Worm (Caenorhabditis elegans) whole organism, late embryonic: ENCODE data around the gene eri-9.

Experiments used
- C08G9.2 ChIP-seq: sonication (generic microtip); optimal IDR thresholded peaks from 2 replicates; lab custom pipeline; 2016; ENCODE audit warnings: mild to moderate bottlenecking, missing genetic modification characterization, moderate library complexity, missing compliant biosample characterization
- C38D4.7 ChIP-seq: fragments of 200-800 bp; sonication (Bioruptor generic); optimal IDR thresholded peaks from 2 replicates; lab custom pipeline; 2018; ENCODE audit warnings: mild to moderate bottlenecking, missing genetic modification characterization, moderate library complexity, missing compliant biosample characterization
- F13H6.1 ChIP-seq: sonication (generic microtip); optimal IDR thresholded peaks from 2 replicates; lab custom pipeline; 2016; ENCODE audit warnings: missing genetic modification characterization, missing compliant biosample characterization
- K02D7.2 ChIP-seq: sonication (generic microtip); optimal IDR thresholded peaks from 2 replicates; lab custom pipeline; 2017; ENCODE audit warnings: mild to moderate bottlenecking, missing genetic modification characterization, missing compliant biosample characterization
- K09A11.1 ChIP-seq: sonication (generic microtip); optimal IDR thresholded peaks from 2 replicates; lab custom pipeline; 2017; ENCODE audit warnings: antibody characterized with exemption, mild to moderate bottlenecking, missing genetic modification characterization, missing compliant biosample characterization; ENCODE audit not compliant: insufficient read depth
- Y22D7AL.16 ChIP-seq: sonication (generic microtip); optimal IDR thresholded peaks from 2 replicates; lab custom pipeline; 2016; ENCODE audit warnings: missing genetic modification characterization, missing compliant biosample characterization
- ahr-1 ChIP-seq: sonication (generic microtip); optimal IDR thresholded peaks from 2 replicates; lab custom pipeline; 2016; ENCODE audit warnings: missing genetic modification characterization, missing compliant biosample characterization
- ama-1 ChIP-seq: fragments of 150-350 bp; optimal IDR thresholded peaks from 2 replicates; lab custom pipeline; 2014
- ceh-14 ChIP-seq: sonication (generic microtip); optimal IDR thresholded peaks from 2 replicates; lab custom pipeline; 2016; ENCODE audit warnings: missing genotype, missing genetic modification characterization, missing compliant biosample characterization
- ceh-18 ChIP-seq: sonication (generic microtip); optimal IDR thresholded peaks from 2 replicates; lab custom pipeline; 2016; ENCODE audit warnings: missing genetic modification characterization, missing compliant biosample characterization
- ceh-19 ChIP-seq: fragments of 200-800 bp; sonication (Bioruptor generic); optimal IDR thresholded peaks from 2 replicates; lab custom pipeline; 2018; ENCODE audit warnings: mild to moderate bottlenecking, missing genetic modification characterization, missing compliant biosample characterization
- ceh-2 ChIP-seq: sonication (generic microtip); optimal IDR thresholded peaks from 2 replicates; lab custom pipeline; 2016; ENCODE audit warnings: missing genotype, missing genetic modification characterization, missing compliant biosample characterization
- ceh-22 ChIP-seq: sonication (generic microtip); optimal IDR thresholded peaks from 2 replicates; lab custom pipeline; 2017; ENCODE audit warnings: missing biosample characterization, missing genetic modification characterization
- ceh-24 ChIP-seq: sonication (generic microtip); optimal IDR thresholded peaks from 2 replicates; lab custom pipeline; 2016; ENCODE audit warnings: mild to moderate bottlenecking, missing genetic modification characterization, missing compliant biosample characterization
- ceh-30 ChIP-seq: fragments of 150-350 bp; optimal IDR thresholded peaks from 2 replicates; lab custom pipeline; 2014; ENCODE audit warnings: missing biosample characterization, missing genetic modification characterization
- ceh-34 ChIP-seq: sonication (generic microtip); optimal IDR thresholded peaks from 2 replicates; lab custom pipeline; 2016; ENCODE audit warnings: mild to moderate bottlenecking, missing genetic modification characterization, missing compliant biosample characterization
- ceh-45 ChIP-seq: fragments of 200-800 bp; sonication (Bioruptor generic); IDR thresholded peaks from 2 replicates; pipeline ENCODE4 v1.3.6; 2022; ENCODE audit warnings: missing genetic modification reagents, missing genetic modification characterization, missing compliant biosample characterization
- ceh-6 ChIP-seq: fragments of 200-800 bp; sonication (Bioruptor generic); optimal IDR thresholded peaks from 2 replicates; lab custom pipeline; 2018; ENCODE audit warnings: mild to moderate bottlenecking, missing genetic modification characterization, missing compliant biosample characterization
- ceh-9 ChIP-seq: sonication (generic microtip); optimal IDR thresholded peaks from 2 replicates; lab custom pipeline; 2016; ENCODE audit warnings: mild to moderate bottlenecking, missing genetic modification characterization, inconsistent platforms, missing compliant biosample characterization
- che-1 ChIP-seq: sonication (generic microtip); optimal IDR thresholded peaks from 2 replicates; lab custom pipeline; 2016; ENCODE audit warnings: mild to moderate bottlenecking, missing genetic modification characterization, missing compliant biosample characterization
- ets-4 ChIP-seq: sonication (generic microtip); optimal IDR thresholded peaks from 2 replicates; lab custom pipeline; 2016; ENCODE audit warnings: missing genetic modification characterization, missing compliant biosample characterization
- eyg-1 ChIP-seq: sonication (generic microtip); optimal IDR thresholded peaks from 2 replicates; lab custom pipeline; 2016; ENCODE audit warnings: missing genotype, missing genetic modification characterization, missing compliant biosample characterization
- fkh-6 ChIP-seq: sonication (generic microtip); optimal IDR thresholded peaks from 2 replicates; lab custom pipeline; 2016; ENCODE audit warnings: missing genetic modification characterization, missing compliant biosample characterization
- hlh-30 ChIP-seq: sonication (generic microtip); optimal IDR thresholded peaks from 2 replicates; lab custom pipeline; 2017; ENCODE audit warnings: antibody characterized with exemption, missing genetic modification characterization, missing compliant biosample characterization; ENCODE audit not compliant: insufficient read depth
- hlh-6 ChIP-seq: sonication (generic microtip); optimal IDR thresholded peaks from 2 replicates; lab custom pipeline; 2016; ENCODE audit warnings: missing genotype, missing genetic modification characterization, missing compliant biosample characterization
- hlh-8 ChIP-seq: sonication (generic microtip); optimal IDR thresholded peaks from 2 replicates; lab custom pipeline; 2016; ENCODE audit warnings: missing genotype, missing genetic modification characterization, missing compliant biosample characterization
- lin-11 ChIP-seq: fragments of 200-800 bp; sonication (Bioruptor generic); optimal IDR thresholded peaks from 2 replicates; lab custom pipeline; 2018; ENCODE audit warnings: mild to moderate bottlenecking, missing genetic modification characterization, missing compliant biosample characterization
- mec-3 ChIP-seq: sonication (generic microtip); optimal IDR thresholded peaks from 2 replicates; lab custom pipeline; 2016; ENCODE audit warnings: borderline replicate concordance, missing genetic modification characterization, missing compliant biosample characterization
- nfya-1 ChIP-seq: sonication (generic microtip); optimal IDR thresholded peaks from 2 replicates; lab custom pipeline; 2017; ENCODE audit warnings: missing genetic modification characterization, mild to moderate bottlenecking, missing compliant biosample characterization, antibody characterized with exemption, moderate library complexity
- nhr-232 ChIP-seq: sonication (generic microtip); optimal IDR thresholded peaks from 2 replicates; lab custom pipeline; 2016; ENCODE audit warnings: missing genetic modification characterization, missing compliant biosample characterization
- odd-2 ChIP-seq: sonication (generic microtip); optimal IDR thresholded peaks from 2 replicates; lab custom pipeline; 2017; ENCODE audit warnings: antibody characterized with exemption, mild to moderate bottlenecking, missing genetic modification characterization, missing compliant biosample characterization
- pag-3 ChIP-seq: sonication (generic microtip); optimal IDR thresholded peaks from 2 replicates; lab custom pipeline; 2016; ENCODE audit warnings: missing compliant biosample characterization, missing genetic modification characterization, borderline replicate concordance
- pax-1 ChIP-seq: fragments of 150-350 bp; optimal IDR thresholded peaks from 2 replicates; lab custom pipeline; 2014; ENCODE audit warnings: missing biosample characterization, missing genetic modification characterization
- pqm-1 ChIP-seq: sonication (generic microtip); optimal IDR thresholded peaks from 2 replicates; lab custom pipeline; 2016; ENCODE audit warnings: missing genetic modification characterization, missing compliant biosample characterization
- pros-1 ChIP-seq: fragments of 150-350 bp; optimal IDR thresholded peaks from 2 replicates; lab custom pipeline; 2014; ENCODE audit warnings: missing biosample characterization, missing genetic modification reagents, missing genetic modification characterization
- ref-2 ChIP-seq: sonication (generic microtip); optimal IDR thresholded peaks from 2 replicates; lab custom pipeline; 2016; ENCODE audit warnings: missing genetic modification characterization, missing compliant biosample characterization
- rnt-1 ChIP-seq: sonication (generic microtip); optimal IDR thresholded peaks from 2 replicates; lab custom pipeline; 2016; ENCODE audit warnings: missing genetic modification characterization, missing compliant biosample characterization
- sdc-2 ChIP-seq: sonication (generic microtip); optimal IDR thresholded peaks from 2 replicates; lab custom pipeline; 2016; ENCODE audit warnings: missing genotype, missing genetic modification characterization, missing compliant biosample characterization
- sox-4 ChIP-seq: sonication (generic microtip); optimal IDR thresholded peaks from 2 replicates; lab custom pipeline; 2017; ENCODE audit warnings: mild to moderate bottlenecking, missing genetic modification characterization, inconsistent platforms, missing compliant biosample characterization
- syd-9 ChIP-seq: sonication (generic microtip); optimal IDR thresholded peaks from 2 replicates; lab custom pipeline; 2016; ENCODE audit warnings: mild to moderate bottlenecking, missing genetic modification characterization, moderate library complexity, missing compliant biosample characterization
- unc-3 ChIP-seq, 2 experiments: fragments of 200-800 bp in 1 of 2; sonication (Bioruptor generic) in 1 of 2; sonication (generic microtip) in 1 of 2; conservative IDR thresholded peaks in 1 of 2; optimal IDR thresholded peaks in 1 of 2; 2 replicates each; pipeline versions ENCODE4 v1.3.6 to Lab custom; 2016 to 2022; ENCODE audit warnings: missing compliant biosample characterization in 2 of 2, missing genetic modification characterization in 2 of 2, missing genetic modification reagents in 1 of 2
- unc-86 ChIP-seq: sonication (generic microtip); optimal IDR thresholded peaks from 2 replicates; lab custom pipeline; 2016; ENCODE audit warnings: missing genetic modification characterization, missing compliant biosample characterization

The eri-9 gene

DNA sequence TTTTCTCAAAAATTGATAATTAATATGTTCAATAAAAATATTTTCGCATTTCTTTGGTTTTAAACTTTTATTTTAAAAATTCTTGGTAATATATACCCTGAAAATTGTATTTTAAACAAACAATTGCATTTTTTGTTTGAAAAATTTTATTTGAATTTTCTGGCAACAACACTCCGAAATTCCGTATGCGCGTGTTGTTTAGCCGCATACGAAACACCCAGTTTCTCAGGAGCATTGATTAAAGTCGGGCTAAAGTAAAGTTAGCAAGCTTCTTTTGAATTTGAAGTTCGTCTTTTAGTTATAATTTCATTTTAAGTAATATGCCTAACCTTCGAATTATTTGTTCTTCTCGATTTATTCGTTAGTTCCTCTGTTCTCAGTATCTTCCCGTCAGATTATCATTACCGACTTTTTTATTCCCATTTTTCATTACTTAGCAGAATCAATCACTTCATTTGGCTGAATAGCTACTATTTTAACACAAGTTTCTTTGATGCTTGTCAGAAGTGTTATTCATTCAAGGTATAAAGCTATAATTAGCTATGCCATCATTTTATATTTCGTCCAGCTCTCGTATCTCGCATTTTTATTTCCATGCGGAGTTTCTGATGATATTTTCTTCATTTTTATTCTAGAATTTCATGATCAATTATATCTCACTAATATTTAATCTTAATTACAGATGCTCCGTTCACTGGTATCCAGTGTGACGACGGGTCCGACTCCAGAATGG lies 2.8 kb downstream of the eri-9 start, which contains the start of gene mrps-18C:
Gene mrps-18C (plus strand): TSS at position 683 of the 733 bp plus-strand sequence.
- TF ChIP-seq C08G9.2, result no peak
- no peak for TF ChIP-seq K09A11.1
- no peak for TF ChIP-seq rnt-1
- TF ChIP-seq fkh-6 (tag; lab: Kevin White, UChicago), result no peak
- no peak for TF ChIP-seq ahr-1 (tag; lab: Kevin White, UChicago)
- no peak for TF ChIP-seq sox-4
- TF ChIP-seq K02D7.2 (tag; lab: Kevin White, UChicago), result no peak
- no peak for TF ChIP-seq unc-3 (GFP tag; conservative IDR thresholded peaks at IDR 0.05; lab: Robert Waterston, UW)
- no peak for TF ChIP-seq unc-3 (tag; optimal IDR thresholded peaks at IDR 0.05; lab: Kevin White, UChicago)
- no peak for TF ChIP-seq ceh-14 (tag; lab: Kevin White, UChicago)
- no peak for TF ChIP-seq pag-3 (tag; lab: Kevin White, UChicago)
- no peak for TF ChIP-seq ets-4 (tag; lab: Kevin White, UChicago)
- no peak for TF ChIP-seq hlh-30 (tag; lab: Kevin White, UChicago)
- TF ChIP-seq hlh-8 (tag; lab: Kevin White, UChicago), result no peak
- no peak for TF ChIP-seq lin-11
- TF ChIP-seq ceh-34 (tag; lab: Kevin White, UChicago), result no peak
- TF ChIP-seq hlh-6 (tag; lab: Kevin White, UChicago), result no peak
- TF ChIP-seq odd-2, result no peak
- no peak for TF ChIP-seq ceh-2 (tag; lab: Kevin White, UChicago)
- TF ChIP-seq ceh-30, result no peak

ce11 chrIII:4937022-4937421 lies 4.8 kb downstream of the eri-9 start, which contains the start of gene fsn-1:
Gene fsn-1 (plus strand): TSS chrIII:4937322.
- TF ChIP-seq syd-9 (tag; lab: Kevin White, UChicago) (no peak), Y22D7AL.16 (no peak), nfya-1 (tag; lab: Kevin White, UChicago) (no peak), mec-3 (tag; lab: Kevin White, UChicago) (no peak), pax-1 (tag; lab: Kevin White, UChicago) (no peak)

- TF ChIP-seq Y22D7AL.16 (no peak), ets-4 (tag; lab: Kevin White, UChicago) (no peak), eyg-1 (no peak), ref-2 (tag; lab: Kevin White, UChicago) (no peak), syd-9 (tag; lab: Kevin White, UChicago) (no peak)
- TF ChIP-seq, all 69 proteins: peak for 0
These were observed 7.0 kb downstream of the eri-9 start, which contains the start of gene rpb-2 for ce11 chrIII:4939267-4939666. Gene rpb-2 (plus strand): TSS chrIII:4939567.

DNA sequence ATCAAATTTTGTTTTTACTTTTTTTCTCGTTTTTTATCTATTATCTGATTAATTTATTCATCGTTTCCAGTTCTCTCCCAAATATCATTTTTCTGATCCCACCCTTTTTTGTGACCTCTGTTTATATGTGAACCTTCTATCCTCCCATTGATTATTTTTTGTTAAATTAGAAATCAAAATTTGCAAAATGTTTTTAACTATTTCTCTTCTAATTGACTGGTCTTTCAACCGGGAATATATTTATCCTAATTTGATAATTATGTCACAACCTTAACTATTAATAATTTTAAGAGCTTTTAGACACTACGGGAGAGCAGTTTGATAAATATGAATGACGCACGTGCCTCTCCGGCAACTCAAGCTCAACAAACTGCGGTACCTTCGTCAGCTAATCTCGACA lies 12.0 kb downstream of the eri-9 start, which contains the start of gene ntl-9:
Gene ntl-9 (plus strand): TSS at position 301 of the 400 bp plus-strand sequence.
- no peak for TF ChIP-seq mec-3 (tag; lab: Kevin White, UChicago)

ce11 chrIII:4947352-4947751 lies 15.1 kb downstream of the eri-9 start:
- TF ChIP-seq hlh-6 (tag; lab: Kevin White, UChicago), result peak; percentile 75
- no peak for TF ChIP-seq ceh-22 (tag; lab: Kevin White, UChicago)
- peak; percentile 18 for TF ChIP-seq C38D4.7 (GFP tag; lab: Kevin White, UChicago)
- peak; percentile 46 for TF ChIP-seq ceh-2 (tag; lab: Kevin White, UChicago)
- peak; percentile 84 for TF ChIP-seq ceh-19 (GFP tag; lab: Kevin White, UChicago)
- TF ChIP-seq syd-9 (tag; lab: Kevin White, UChicago), result peak; percentile 42
- TF ChIP-seq nhr-232 (tag; lab: Kevin White, UChicago), result peak; percentile 9
- TF ChIP-seq hlh-8 (tag; lab: Kevin White, UChicago), result peak; percentile 76
- peak; percentile 24 for TF ChIP-seq ceh-18 (tag; lab: Kevin White, UChicago)
- peak; percentile 2 for TF ChIP-seq ceh-6 (GFP tag; lab: Kevin White, UChicago)
- TF ChIP-seq pqm-1 (tag; lab: Kevin White, UChicago), result no peak
- no peak for TF ChIP-seq unc-3 (GFP tag; conservative IDR thresholded peaks at IDR 0.05; lab: Robert Waterston, UW)
- TF ChIP-seq unc-3 (tag; optimal IDR thresholded peaks at IDR 0.05; lab: Kevin White, UChicago), result no peak
- no peak for TF ChIP-seq che-1
- no peak for TF ChIP-seq ama-1 (lab: Kevin White, UChicago)
- no peak for TF ChIP-seq ceh-9
- TF ChIP-seq ceh-34 (tag; lab: Kevin White, UChicago), result peak; percentile 84
- TF ChIP-seq sdc-2 (tag; lab: Kevin White, UChicago), result peak; percentile 55
- TF ChIP-seq unc-86 (tag; lab: Kevin White, UChicago), result peak; percentile 29
- peak; percentile 33 for TF ChIP-seq F13H6.1 (tag; lab: Kevin White, UChicago)
- peak; percentile 47 for TF ChIP-seq pros-1 (tag; lab: Kevin White, UChicago)
- no peak for TF ChIP-seq odd-2
- TF ChIP-seq ceh-45, result no peak
- TF ChIP-seq ceh-24 (tag; lab: Kevin White, UChicago), result no peak
